Worm (Caenorhabditis elegans) whole organism, L4 larva: Measurements from ENCODE around the gene F39H12.1.

Experiments
- F26F4.8 ChIP-seq: fragments of 200-800 bp; sonication (Bioruptor generic); conservative IDR thresholded peaks from 2 replicates; pipeline ENCODE4 v1.3.6; 2022; ENCODE audit warnings: missing genetic modification characterization, missing compliant biosample characterization
- F37D6.2 ChIP-seq: sonication (generic microtip); optimal IDR thresholded peaks from 2 replicates; lab custom pipeline; 2016; ENCODE audit warnings: mild to moderate bottlenecking, missing genetic modification characterization, missing compliant biosample characterization
- T20F7.1 ChIP-seq: fragments of 200-800 bp; sonication (Bioruptor generic); optimal IDR thresholded peaks from 2 replicates; lab custom pipeline; 2018; ENCODE audit warnings: mild to moderate bottlenecking, missing genetic modification characterization, missing compliant biosample characterization
- Y5F2A.4 ChIP-seq: fragments of 200-800 bp; sonication (Bioruptor generic); optimal IDR thresholded peaks from 2 replicates; lab custom pipeline; 2018; ENCODE audit warnings: mild to moderate bottlenecking, missing genetic modification characterization, missing compliant biosample characterization
- Y75B8A.6 ChIP-seq: fragments of 200-800 bp; sonication (Bioruptor generic); IDR thresholded peaks from 2 replicates; pipeline ENCODE4 v1.3.6; 2022; ENCODE audit warnings: missing genetic modification reagents, missing genetic modification characterization, missing compliant biosample characterization
- ZK337.2 ChIP-seq: fragments of 200-800 bp; sonication (Bioruptor generic); IDR thresholded peaks from 2 replicates; pipeline ENCODE4 v1.3.6; 2022; ENCODE audit warnings: missing genetic modification reagents, missing genetic modification characterization, missing compliant biosample characterization
- ZK546.5 ChIP-seq, 2 experiments: sonication (generic microtip); optimal IDR thresholded peaks; 2 replicates each; lab custom pipeline; 2017; ENCODE audit warnings: missing biosample characterization in 2 of 2, missing genetic modification characterization in 2 of 2
- aha-1 ChIP-seq: fragments of 150-350 bp; peaks from one replicate; lab custom pipeline; 2014; ENCODE audit warnings: missing biosample characterization, missing genetic modification characterization
- aly-2 ChIP-seq: sonication (generic microtip); optimal IDR thresholded peaks from 2 replicates; lab custom pipeline; 2018; ENCODE audit warnings: missing biosample characterization, missing genetic modification characterization
- ama-1 ChIP-seq: fragments of 150-350 bp; optimal IDR thresholded peaks from 2 replicates; lab custom pipeline; 2014; ENCODE audit warnings: inconsistent platforms, mixed read lengths
- arid-1 ChIP-seq: fragments of 200-800 bp; sonication (Bioruptor generic); conservative IDR thresholded peaks from 2 replicates; pipeline ENCODE4 v1.3.6; 2022; ENCODE audit warnings: missing genetic modification reagents, missing genetic modification characterization, missing compliant biosample characterization
- ceh-28 ChIP-seq: fragments of 150-350 bp; optimal IDR thresholded peaks from 2 replicates; lab custom pipeline; 2014; ENCODE audit warnings: missing biosample characterization, missing genetic modification reagents, missing genetic modification characterization
- ceh-82 ChIP-seq: sonication (generic microtip); optimal IDR thresholded peaks from 2 replicates; lab custom pipeline; 2017; ENCODE audit warnings: missing biosample characterization, missing genetic modification characterization
- daf-16 ChIP-seq, 3 experiments: sonication (generic microtip); optimal IDR thresholded peaks; 2 replicates each; lab custom pipeline; 2016 to 2017; ENCODE audit warnings: missing genetic modification characterization in 3 of 3, missing genetic modification reagents in 3 of 3, mild to moderate bottlenecking in 2 of 3, missing compliant biosample characterization in 2 of 3, missing biosample characterization in 1 of 3, moderate library complexity in 1 of 3
- daf-8 ChIP-seq: fragments of 200-800 bp; sonication (Bioruptor generic); IDR thresholded peaks from 2 replicates; pipeline ENCODE4 v1.3.6; 2022; ENCODE audit warnings: missing genetic modification characterization, missing compliant biosample characterization
- dmd-6 ChIP-seq: fragments of 200-800 bp; sonication (Bioruptor generic); IDR thresholded peaks from 2 replicates; pipeline ENCODE4 v1.3.6; 2022; ENCODE audit warnings: missing genetic modification reagents, missing genetic modification characterization, missing compliant biosample characterization
- dmd-8 ChIP-seq: fragments of 200-800 bp; sonication (Bioruptor generic); IDR thresholded peaks from 2 replicates; pipeline ENCODE4 v1.3.6; 2022; ENCODE audit warnings: missing genetic modification characterization, missing compliant biosample characterization
- dpl-1 ChIP-seq: fragments of 150-350 bp; optimal IDR thresholded peaks from 2 replicates; lab custom pipeline; 2014; ENCODE audit warnings: missing biosample characterization, missing genetic modification reagents, missing genetic modification characterization
- duxl-1 ChIP-seq: sonication (generic microtip); optimal IDR thresholded peaks from 2 replicates; lab custom pipeline; 2016; ENCODE audit warnings: mild to moderate bottlenecking, missing genetic modification characterization, moderate library complexity, missing compliant biosample characterization; ENCODE audit not compliant: poor library complexity
- dve-1 ChIP-seq: sonication (generic microtip); optimal IDR thresholded peaks from 2 replicates; lab custom pipeline; 2017; ENCODE audit warnings: antibody characterized with exemption, mild to moderate bottlenecking, missing genetic modification characterization, missing compliant biosample characterization; ENCODE audit not compliant: insufficient read depth
- egl-43 ChIP-seq: fragments of 200-800 bp; sonication (Bioruptor generic); IDR thresholded peaks from 2 replicates; pipeline ENCODE4 v1.3.6; 2022; ENCODE audit warnings: missing genetic modification reagents, missing genetic modification characterization, missing compliant biosample characterization
- gei-8 ChIP-seq: fragments of 200-800 bp; sonication (Bioruptor generic); optimal IDR thresholded peaks from 2 replicates; lab custom pipeline; 2018; ENCODE audit warnings: mild to moderate bottlenecking, missing genetic modification characterization, missing compliant biosample characterization
- hlh-11 ChIP-seq: fragments of 200-800 bp; sonication (Bioruptor generic); optimal IDR thresholded peaks from 2 replicates; lab custom pipeline; 2018; ENCODE audit warnings: mild to moderate bottlenecking, missing genetic modification characterization, missing compliant biosample characterization
- hlh-30 ChIP-seq: sonication (generic microtip); optimal IDR thresholded peaks from 2 replicates; lab custom pipeline; 2017; ENCODE audit warnings: antibody characterized with exemption, mild to moderate bottlenecking, missing genetic modification characterization, missing compliant biosample characterization; ENCODE audit not compliant: insufficient read depth
- lim-7 ChIP-seq: fragments of 200-800 bp; sonication (Bioruptor generic); IDR thresholded peaks from 2 replicates; pipeline ENCODE4 v1.3.6; 2022; ENCODE audit warnings: missing genetic modification characterization, missing compliant biosample characterization
- lin-15B ChIP-seq: fragments of 150-350 bp; sonication (generic microtip); optimal IDR thresholded peaks from 3 replicates; lab custom pipeline; 2014; ENCODE audit warnings: missing biosample characterization, missing genetic modification characterization
- lin-39 ChIP-seq: fragments of 150-350 bp; optimal IDR thresholded peaks from 2 replicates; lab custom pipeline; 2014; ENCODE audit warnings: missing biosample characterization, missing genetic modification reagents, missing genetic modification characterization
- lir-3 ChIP-seq: sonication (generic microtip); optimal IDR thresholded peaks from 2 replicates; lab custom pipeline; 2016; ENCODE audit warnings: mild to moderate bottlenecking, missing genetic modification characterization, missing compliant biosample characterization
- mdl-1 ChIP-seq, 2 experiments: fragments of 150-350 bp in 1 of 2; sonication (generic microtip) in 1 of 2; optimal IDR thresholded peaks; 2 replicates each; lab custom pipeline; 2014 to 2017; ENCODE audit warnings: missing biosample characterization in 2 of 2, missing genetic modification characterization in 2 of 2
- mdt-29 ChIP-seq: fragments of 200-800 bp; sonication (Bioruptor generic); IDR thresholded peaks from 2 replicates; pipeline ENCODE4 v1.3.6; 2022; ENCODE audit warnings: missing genetic modification reagents, missing genetic modification characterization, missing compliant biosample characterization
- mep-1 ChIP-seq: fragments of 150-350 bp; sonication (generic microtip); optimal IDR thresholded peaks from 3 replicates; lab custom pipeline; 2014; ENCODE audit warnings: missing biosample characterization, missing genetic modification characterization
- mxl-2 ChIP-seq: fragments of 200-800 bp; sonication (Bioruptor generic); conservative IDR thresholded peaks from 2 replicates; pipeline ENCODE4 v1.3.6; 2022; ENCODE audit warnings: missing genetic modification reagents, missing genetic modification characterization, missing compliant biosample characterization
- mxl-3 ChIP-seq: fragments of 200-800 bp; sonication (Bioruptor generic); optimal IDR thresholded peaks from 2 replicates; lab custom pipeline; 2018; ENCODE audit warnings: mild to moderate bottlenecking, missing genetic modification characterization, missing compliant biosample characterization
- nhr-102 ChIP-seq: sonication (generic microtip); optimal IDR thresholded peaks from 2 replicates; lab custom pipeline; 2016; ENCODE audit warnings: mild to moderate bottlenecking, missing genetic modification characterization, moderate library complexity, missing compliant biosample characterization
- nhr-111 ChIP-seq: fragments of 200-800 bp; sonication (Bioruptor generic); optimal IDR thresholded peaks from 2 replicates; lab custom pipeline; 2018; ENCODE audit warnings: mild to moderate bottlenecking, missing genetic modification characterization, missing compliant biosample characterization
- nhr-237 ChIP-seq: sonication (generic microtip); optimal IDR thresholded peaks from 2 replicates; lab custom pipeline; 2017; ENCODE audit warnings: missing biosample characterization, missing genetic modification characterization
- nhr-48 ChIP-seq: sonication (generic microtip); optimal IDR thresholded peaks from 2 replicates; lab custom pipeline; 2016; ENCODE audit warnings: mild to moderate bottlenecking, missing genetic modification characterization, missing compliant biosample characterization
- nhr-6 ChIP-seq: fragments of 150-350 bp; optimal IDR thresholded peaks from 2 replicates; lab custom pipeline; 2014; ENCODE audit warnings: missing biosample characterization, missing genetic modification characterization
- nhr-77 ChIP-seq: fragments of 150-350 bp; optimal IDR thresholded peaks from 2 replicates; lab custom pipeline; 2014; ENCODE audit warnings: missing biosample characterization, missing genetic modification characterization
- pha-4 ChIP-seq, 2 experiments: fragments of 150-350 bp in 1 of 2; fragments of 200-800 bp in 1 of 2; sonication (Bioruptor generic) in 1 of 2; IDR thresholded peaks in 1 of 2; optimal IDR thresholded peaks in 1 of 2; 2 replicates each; pipeline versions ENCODE4 v1.3.6 to Lab custom; 2014 to 2022; ENCODE audit warnings: missing genetic modification characterization in 2 of 2, missing genetic modification reagents in 2 of 2, missing biosample characterization in 1 of 2, missing compliant biosample characterization in 1 of 2
- rbr-2 ChIP-seq: sonication (generic microtip); optimal IDR thresholded peaks from 2 replicates; lab custom pipeline; 2016; ENCODE audit warnings: missing genotype, missing genetic modification characterization, missing compliant biosample characterization
- sdz-12 ChIP-seq: fragments of 200-800 bp; sonication (Bioruptor generic); optimal IDR thresholded peaks from 2 replicates; lab custom pipeline; 2018; ENCODE audit warnings: mild to moderate bottlenecking, missing genetic modification characterization, missing compliant biosample characterization
- skn-1 ChIP-seq: fragments of 150-350 bp; optimal IDR thresholded peaks from 2 replicates; lab custom pipeline; 2014; ENCODE audit warnings: missing biosample characterization, missing genetic modification characterization
- snpc-1.2 ChIP-seq: fragments of 200-800 bp; sonication (Bioruptor generic); IDR thresholded peaks from 2 replicates; pipeline ENCODE4 v1.3.6; 2022; ENCODE audit warnings: missing genetic modification reagents, missing genetic modification characterization, missing compliant biosample characterization
- snpc-4 ChIP-seq: fragments of 150-350 bp; optimal IDR thresholded peaks from 2 replicates; lab custom pipeline; 2014; ENCODE audit warnings: missing biosample characterization, missing genetic modification characterization
- spr-1 ChIP-seq: sonication (generic microtip); optimal IDR thresholded peaks from 2 replicates; lab custom pipeline; 2016; ENCODE audit warnings: mild to moderate bottlenecking, missing genetic modification characterization, missing compliant biosample characterization
- tag-97 ChIP-seq: fragments of 200-800 bp; sonication (Bioruptor generic); IDR thresholded peaks from 2 replicates; pipeline ENCODE4 v1.3.6; 2022; ENCODE audit warnings: missing genetic modification characterization, missing compliant biosample characterization
- tra-1 ChIP-seq: fragments of 200-800 bp; sonication (Bioruptor generic); IDR thresholded peaks from 2 replicates; pipeline ENCODE4 v1.3.6; 2022; ENCODE audit warnings: missing genetic modification reagents, missing genetic modification characterization, missing compliant biosample characterization
- vab-7 ChIP-seq: fragments of 200-800 bp; sonication (Bioruptor generic); IDR thresholded peaks from 2 replicates; pipeline ENCODE4 v1.3.6; 2022; ENCODE audit warnings: missing genetic modification reagents, missing genetic modification characterization, missing compliant biosample characterization
- zfp-3 ChIP-seq: fragments of 200-800 bp; sonication (Bioruptor generic); conservative IDR thresholded peaks from 2 replicates; pipeline ENCODE4 v1.3.6; 2022; ENCODE audit warnings: missing genetic modification reagents, missing genetic modification characterization, missing compliant biosample characterization
- zip-2 ChIP-seq: fragments of 150-350 bp; optimal IDR thresholded peaks from 2 replicates; lab custom pipeline; 2014; ENCODE audit warnings: missing biosample characterization, missing genetic modification characterization

The F39H12.1 gene

ce11 chrX:876935-877334 lies 42.4 kb downstream of the F39H12.1 start, which contains the start of gene ZC13.1 (continued):
- TF ChIP-seq daf-16 (GFP tag; optimal IDR thresholded peaks at IDR 0.05; lab: Kevin White, UChicago) (no peak), daf-16 (tag; optimal IDR thresholded peaks at IDR 0.05; lab: Kevin White, UChicago) (peak; percentile 64), hlh-11 (tag; lab: Kevin White, UChicago) (peak; percentile 62), pha-4 (GFP tag; IDR thresholded peaks at IDR 0.05; lab: Robert Waterston, UW) (no peak), pha-4 (tag; optimal IDR thresholded peaks at IDR 0.05; lab: Kevin White, UChicago) (peak; percentile 38), tra-1 (no peak), zfp-3 (no peak), lir-3 (tag; lab: Kevin White, UChicago) (no peak), lin-15B (tag; lab: Kevin White, UChicago) (no peak), nhr-237 (tag; lab: Kevin White, UChicago) (no peak), aha-1 (tag; lab: Kevin White, UChicago) (peak; percentile 99), dmd-6 (0 out of 2 replicates have a peak, but pooled peaks have one; percentile 30), ZK337.2 (GFP tag; lab: Robert Waterston, UW) (no peak), nhr-102 (no peak), F37D6.2 (no peak), skn-1 (tag; lab: Kevin White, UChicago) (no peak), ceh-82 (tag; lab: Kevin White, UChicago) (no peak), T20F7.1 (peak; percentile 1), nhr-48 (no peak), nhr-111 (GFP tag; lab: Kevin White, UChicago) (no peak), rbr-2 (tag; lab: Kevin White, UChicago) (peak; percentile 61), mxl-3 (peak; percentile 71), sdz-12 (GFP tag; lab: Kevin White, UChicago) (no peak), mep-1 (tag; lab: Kevin White, UChicago) (peak; percentile 85), ceh-28 (no peak), lin-39 (no peak), F26F4.8 (GFP tag; lab: Robert Waterston, UW) (no peak), ZK546.5 (tag; optimal IDR thresholded peaks at IDR 0.05; lab: Kevin White, UChicago) (no peak), Y75B8A.6 (GFP tag; lab: Robert Waterston, UW) (no peak), spr-1 (tag; lab: Kevin White, UChicago) (no peak), nhr-6 (tag; lab: Kevin White, UChicago) (no peak), egl-43 (GFP tag; lab: Robert Waterston, UW) (0 out of 2 replicates have a peak, but pooled peaks have one; percentile 5), zip-2 (tag; lab: Kevin White, UChicago) (no peak), gei-8 (GFP tag; lab: Kevin White, UChicago) (no peak), lim-7 (GFP tag; lab: Robert Waterston, UW) (0 out of 2 replicates have a peak, but pooled peaks have one; percentile 39), Y5F2A.4 (GFP tag; lab: Kevin White, UChicago) (no peak), mxl-2 (GFP tag; lab: Robert Waterston, UW) (no peak), aly-2 (tag; lab: Kevin White, UChicago) (no peak), snpc-1.2 (GFP tag; lab: Robert Waterston, UW) (no peak), arid-1 (GFP tag; lab: Robert Waterston, UW) (no peak), ama-1 (lab: Kevin White, UChicago) (peak; percentile 35), mdt-29 (GFP tag; lab: Robert Waterston, UW) (no peak), snpc-4 (no peak), tag-97 (GFP tag; lab: Robert Waterston, UW) (no peak), hlh-30 (tag; lab: Kevin White, UChicago) (peak; percentile 50), dmd-8 (GFP tag; lab: Robert Waterston, UW) (no peak), daf-8 (no peak), mdl-1 (tag; optimal IDR thresholded peaks at IDR 0.05; lab: Kevin White, UChicago) (peak in 1 of 2 experiments; percentile 45), vab-7 (GFP tag; lab: Robert Waterston, UW) (no peak), nhr-77 (tag; lab: Kevin White, UChicago) (peak; percentile 81), dpl-1 (GFP tag; lab: Kevin White, UChicago) (peak; percentile 54), duxl-1 (tag; lab: Kevin White, UChicago) (no peak), dve-1 (tag; lab: Kevin White, UChicago) (no peak)
